Worm (Caenorhabditis elegans): ENCODE measurements around the gene sdz-16.

The sdz-16 gene

DNA sequence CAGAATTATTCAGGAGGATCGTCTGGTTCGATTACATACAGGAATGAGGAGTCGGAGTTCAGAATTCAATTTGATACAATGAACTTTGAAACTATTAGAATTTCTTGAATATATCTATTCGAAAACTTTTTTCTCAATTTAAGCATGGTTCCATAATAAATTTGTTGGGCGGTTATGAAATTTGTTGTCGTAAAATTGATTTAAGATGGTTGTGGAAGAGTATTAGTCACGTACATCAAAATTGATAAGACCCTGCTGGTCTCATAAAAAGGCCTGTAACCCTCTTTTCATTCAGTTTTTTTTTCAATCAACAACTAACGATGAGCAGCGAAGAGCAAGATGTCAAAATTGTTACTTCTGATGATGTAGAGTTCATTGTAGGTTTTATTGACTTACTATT lies 19.8 kb upstream of the sdz-16 start, which contains the start of gene skr-5:
TSS of gene skr-5 (plus strand) at position 301 of the 400 bp plus-strand sequence.
- TF ChIP-seq pqm-1 (tag; optimal IDR thresholded peaks at IDR 0.05) (peak; percentile 45), daf-16 (GFP tag; optimal IDR thresholded peaks at IDR 0.05) (no peak), daf-16 (tag; optimal IDR thresholded peaks at IDR 0.05) (peak; percentile 74), egl-27 (tag; optimal IDR thresholded peaks at IDR 0.05) (no peak), sdz-12 (GFP tag; optimal IDR thresholded peaks at IDR 0.05) (no peak)

DNA sequence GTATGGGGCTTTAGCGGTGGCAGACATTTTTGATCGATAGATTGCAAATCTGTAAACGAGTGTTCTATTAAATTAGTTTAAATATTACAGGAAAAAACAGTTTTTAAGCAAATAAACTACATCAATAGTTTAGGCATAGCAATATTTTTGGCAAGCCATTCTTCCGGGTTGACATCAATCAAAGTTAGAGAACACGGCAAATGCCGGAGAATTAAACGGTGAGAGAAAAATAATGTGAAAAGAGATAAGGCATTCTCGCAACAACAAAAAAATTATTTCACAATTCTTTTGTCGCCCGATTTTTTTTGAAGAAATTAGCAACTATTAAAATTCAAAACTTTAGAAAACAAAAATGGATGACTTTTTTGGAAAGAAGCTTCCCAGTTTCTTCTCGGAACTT lies 17.1 kb upstream of the sdz-16 start, which contains the start of the genes fbxa-188 and fbxa-189:
TSS of gene fbxa-188 (minus strand) at position 51 of the 400 bp plus-strand sequence.
TSS of gene fbxa-189 (plus strand) at position 339 of the 400 bp plus-strand sequence.
- TF ChIP-seq nhr-76 (tag; optimal IDR thresholded peaks at IDR 0.05) = no peak
- no peak for TF ChIP-seq gei-8 (GFP tag; optimal IDR thresholded peaks at IDR 0.05)
- no peak for TF ChIP-seq lir-3 (tag; optimal IDR thresholded peaks at IDR 0.05)
- TF ChIP-seq duxl-1 (tag; optimal IDR thresholded peaks at IDR 0.05; ENCODE audit: poor library complexity) = peak; percentile 56
- no peak for TF ChIP-seq unc-62 (GFP tag; optimal IDR thresholded peaks at IDR 0.05 in 1 of 2)
- no peak for TF ChIP-seq unc-62 (tag; optimal IDR thresholded peaks at IDR 0.05)
- no peak for TF ChIP-seq F10B5.3 (tag; optimal IDR thresholded peaks at IDR 0.05)
- TF ChIP-seq nhr-28 (tag; optimal IDR thresholded peaks at IDR 0.05) = peak; percentile 40
- TF ChIP-seq zip-2 (tag; optimal IDR thresholded peaks at IDR 0.05) = no peak
- TF ChIP-seq zag-1 (tag; optimal IDR thresholded peaks at IDR 0.05) = no peak
- TF ChIP-seq pqm-1 (tag; optimal IDR thresholded peaks at IDR 0.05) = peak; percentile 56
- TF ChIP-seq nhr-102 (tag; optimal IDR thresholded peaks at IDR 0.05) = no peak
- TF ChIP-seq madf-5 (GFP tag; IDR thresholded peaks at IDR 0.05) = no peak
- no peak for TF ChIP-seq daf-16 (GFP tag; optimal IDR thresholded peaks at IDR 0.05)
- peak; percentile 69 for TF ChIP-seq daf-16 (tag; optimal IDR thresholded peaks at IDR 0.05)
- no peak for TF ChIP-seq mep-1 (tag; optimal IDR thresholded peaks at IDR 0.05)
- peak; percentile 10; the same call in 1 of the 2 replicates for TF ChIP-seq dmd-6 (GFP tag; IDR thresholded peaks at IDR 0.05)
- TF ChIP-seq sdz-12 (GFP tag; optimal IDR thresholded peaks at IDR 0.05) = no peak
- no peak for TF ChIP-seq daf-12 (tag; optimal IDR thresholded peaks at IDR 0.05)
- no peak for TF ChIP-seq F49E8.2 (tag; optimal IDR thresholded peaks at IDR 0.05; ENCODE audit: borderline replicate concordance)
- no peak for TF ChIP-seq ceh-32 (tag; optimal IDR thresholded peaks at IDR 0.05; ENCODE audit: poor library complexity)
- TF ChIP-seq nhr-10 (tag; optimal IDR thresholded peaks at IDR 0.05) = no peak
- TF ChIP-seq dve-1 (tag; optimal IDR thresholded peaks at IDR 0.05; ENCODE audit: insufficient read depth) = peak; percentile 12
- TF ChIP-seq dpl-1 (GFP tag; optimal IDR thresholded peaks at IDR 0.05) = no peak
- no peak for TF ChIP-seq vab-7 (GFP tag; IDR thresholded peaks at IDR 0.05)
- no peak for TF ChIP-seq lin-13 (GFP tag; optimal IDR thresholded peaks at IDR 0.05)
- TF ChIP-seq hif-1 (tag; optimal IDR thresholded peaks at IDR 0.05) = no peak
- no peak for TF ChIP-seq ceh-62 (tag; optimal IDR thresholded peaks at IDR 0.05)

DNA sequence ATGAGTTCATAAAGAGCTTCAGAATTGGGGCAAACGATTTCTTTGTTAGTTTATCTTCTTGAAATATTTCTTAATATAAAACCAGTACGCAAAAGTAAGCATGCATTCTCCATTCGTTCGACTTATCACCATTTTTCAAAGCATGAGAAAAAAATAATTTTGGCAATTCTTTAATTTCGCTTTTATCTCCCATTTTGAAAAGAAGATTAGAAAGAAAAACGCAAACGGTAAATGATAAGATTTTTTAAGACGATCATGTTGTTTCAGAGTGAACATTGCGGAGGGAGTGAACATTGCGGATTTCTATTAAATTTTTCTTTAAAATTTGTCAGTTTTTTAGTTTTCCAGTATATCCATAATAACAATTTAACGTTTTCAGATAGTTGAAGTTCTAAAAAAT lies 11.6 kb upstream of the sdz-16 start:
- TF ChIP-seq dmd-6 (GFP tag; IDR thresholded peaks at IDR 0.05) (no peak), tra-1 (GFP tag; IDR thresholded peaks at IDR 0.05) (no peak), lin-38 (GFP tag; IDR thresholded peaks at IDR 0.05) (no peak), nhr-48 (tag; optimal IDR thresholded peaks at IDR 0.05) (no peak), dve-1 (tag; optimal IDR thresholded peaks at IDR 0.05; ENCODE audit: insufficient read depth) (no peak), ces-1 (GFP tag; optimal IDR thresholded peaks at IDR 0.05) (no peak), R02D3.7 (tag; optimal IDR thresholded peaks at IDR 0.05) (no peak), daf-19 (GFP tag; conservative IDR thresholded peaks at IDR 0.05) (no peak), daf-12 (tag; optimal IDR thresholded peaks at IDR 0.05) (no peak), lin-1 (GFP tag; IDR thresholded peaks at IDR 0.05) (no peak), mxl-2 (GFP tag; conservative IDR thresholded peaks at IDR 0.05) (no peak), fos-1 (tag; optimal IDR thresholded peaks at IDR 0.05) (no peak), tag-97 (GFP tag; IDR thresholded peaks at IDR 0.05) (no peak), aly-2 (tag; optimal IDR thresholded peaks at IDR 0.05) (no peak), nhr-41 (GFP tag; IDR thresholded peaks at IDR 0.05) (no peak), egl-27 (tag; optimal IDR thresholded peaks at IDR 0.05) (no peak), Y5F2A.4 (GFP tag; optimal IDR thresholded peaks at IDR 0.05) (no peak), fkh-10 (GFP tag; optimal IDR thresholded peaks at IDR 0.05) (no peak), nhr-76 (tag; optimal IDR thresholded peaks at IDR 0.05) (no peak), unc-62 (GFP tag; optimal IDR thresholded peaks at IDR 0.05 in 1 of 2) (no peak), unc-62 (tag; optimal IDR thresholded peaks at IDR 0.05) (no peak)

All from whole organism, L4 larva.